Worm (Caenorhabditis elegans): Measurements from ENCODE around the gene trpa-1.

DNA sequence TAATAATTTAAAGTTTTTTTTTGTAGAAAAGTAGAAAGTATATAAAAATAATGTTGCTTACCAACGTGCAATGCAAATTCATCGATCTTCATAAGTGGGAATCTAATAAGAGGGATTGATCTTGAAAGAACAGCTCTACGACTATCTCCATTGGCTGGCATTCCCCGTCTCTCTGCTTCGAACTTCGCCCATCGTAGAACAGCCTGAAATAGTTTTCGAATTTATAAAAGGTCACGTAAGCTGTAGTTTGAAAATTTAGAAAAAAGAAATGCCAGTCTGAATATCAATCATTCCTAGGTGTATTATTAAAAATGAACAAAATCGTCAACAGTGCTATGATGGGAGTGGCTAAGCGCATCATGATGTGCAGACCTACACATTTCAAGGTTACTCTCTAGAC is 12.4 kb upstream of the trpa-1 start, which contains the start of gene F38H4.5:
- no peak for TF ChIP-seq unc-130 (GFP tag; optimal IDR thresholded peaks at IDR 0.05)
- TF ChIP-seq ces-1 (GFP tag; optimal IDR thresholded peaks at IDR 0.05), result no peak
- TF ChIP-seq unc-39 (tag; optimal IDR thresholded peaks at IDR 0.05), result no peak
- TF ChIP-seq nhr-237 (tag; optimal IDR thresholded peaks at IDR 0.05), result no peak
- TF ChIP-seq ZK546.5 (tag; optimal IDR thresholded peaks at IDR 0.05), result no peak
- no peak for TF ChIP-seq nhr-11 (tag; optimal IDR thresholded peaks at IDR 0.05)
- no peak for TF ChIP-seq nhr-42 (GFP tag; IDR thresholded peaks at IDR 0.05)
- TF ChIP-seq dve-1 (tag; optimal IDR thresholded peaks at IDR 0.05; ENCODE audit: insufficient read depth), result no peak
- no peak for TF ChIP-seq daf-16 (GFP tag; optimal IDR thresholded peaks at IDR 0.05)
- no peak for TF ChIP-seq daf-16 (tag; optimal IDR thresholded peaks at IDR 0.05)

All from whole organism, L4 larva.